Fruit fly (Drosophila melanogaster) whole organism, adult: ENCODE measurements around the gene rt.

Experiments used
- CG12768 ChIP-seq: fragments of 200-800 bp; sonication (Bioruptor generic); optimal IDR thresholded peaks from 2 replicates; lab custom pipeline; 2017; ENCODE audit warnings: missing biosample characterization, missing genetic modification characterization, mild to moderate bottlenecking, moderate library complexity, missing genetic modification reagents
- CG1620 ChIP-seq: fragments of 200-800 bp; sonication (Bioruptor generic); optimal IDR thresholded peaks from 2 replicates; lab custom pipeline; 2016; ENCODE audit warnings: missing biosample characterization, missing genetic modification characterization
- CG33017 ChIP-seq: fragments of 200-800 bp; sonication (Bioruptor generic); optimal IDR thresholded peaks from 2 replicates; lab custom pipeline; 2018; ENCODE audit warnings: missing biosample characterization, mild to moderate bottlenecking, missing genetic modification characterization, moderate library complexity
- CG5204 ChIP-seq: fragments of 200-800 bp; sonication (Bioruptor generic); optimal IDR thresholded peaks from 2 replicates; lab custom pipeline; 2016; ENCODE audit warnings: missing biosample characterization, missing genetic modification characterization
- CG7045 ChIP-seq: fragments of 200-800 bp; sonication (Bioruptor generic); optimal IDR thresholded peaks from 2 replicates; lab custom pipeline; 2017; ENCODE audit warnings: missing biosample characterization, mild to moderate bottlenecking, missing genetic modification characterization
- CG7101 ChIP-seq: fragments of 200-800 bp; sonication (Bioruptor generic); optimal IDR thresholded peaks from 2 replicates; lab custom pipeline; 2018; ENCODE audit warnings: missing biosample characterization, mild to moderate bottlenecking, missing genetic modification characterization, moderate library complexity
- Crg-1 ChIP-seq: fragments of 200-800 bp; sonication (Bioruptor generic); optimal IDR thresholded peaks from 2 replicates; lab custom pipeline; 2016; ENCODE audit warnings: missing biosample characterization, missing genetic modification characterization
- Hr96 ChIP-seq: fragments of 200-800 bp; sonication (Bioruptor generic); optimal IDR thresholded peaks from 2 replicates; lab custom pipeline; 2016; ENCODE audit warnings: missing biosample characterization, missing genetic modification characterization
- Mnt ChIP-seq: fragments of 200-800 bp; sonication (Bioruptor generic); optimal IDR thresholded peaks from 2 replicates; lab custom pipeline; 2016; ENCODE audit warnings: missing biosample characterization, mild to moderate bottlenecking, missing genetic modification characterization
- bab1 ChIP-seq: fragments of 200-800 bp; sonication (Bioruptor generic); optimal IDR thresholded peaks from 3 replicates; lab custom pipeline; 2019; ENCODE audit warnings: missing biosample characterization, mild to moderate bottlenecking, missing genetic modification characterization, moderate library complexity
- cic ChIP-seq: fragments of 200-800 bp; sonication (Bioruptor generic); optimal IDR thresholded peaks from 2 replicates; lab custom pipeline; 2017; ENCODE audit warnings: missing biosample characterization, mild to moderate bottlenecking, missing genetic modification characterization, moderate library complexity
- cnc ChIP-seq, 2 experiments: fragments of >200 bp; optimal IDR thresholded peaks; 2 replicates each; lab custom pipeline; 2017
- kay ChIP-seq: fragments of 200-800 bp; sonication (Bioruptor generic); peaks from one replicate; lab custom pipeline; 2016; ENCODE audit warnings: missing biosample characterization, missing genetic modification characterization, borderline replicate concordance
- pad ChIP-seq: fragments of 200-800 bp; sonication (Bioruptor generic); optimal IDR thresholded peaks from 3 replicates; lab custom pipeline; 2017; ENCODE audit warnings: missing biosample characterization, missing genetic modification characterization, mild to moderate bottlenecking, moderate library complexity, missing genetic modification reagents

- no peak for TF ChIP-seq CG5204
- no peak for TF ChIP-seq CG7045
- TF ChIP-seq Mnt (GFP tag; lab: Kevin White, UChicago), result peak; percentile 6
- no peak for TF ChIP-seq kay (GFP tag; lab: Kevin White, UChicago)
- TF ChIP-seq Crg-1, result no peak
- TF ChIP-seq cic (GFP tag; lab: Kevin White, UChicago), result no peak
- TF ChIP-seq pad (GFP tag; lab: Kevin White, UChicago), result no peak
- TF ChIP-seq CG12768, result no peak
- no peak for TF ChIP-seq cnc (optimal IDR thresholded peaks at IDR 0.05; lab: Kevin White, UChicago)
- TF ChIP-seq CG7101 (tag; lab: Kevin White, UChicago), result no peak
- no peak for TF ChIP-seq Hr96
- no peak for TF ChIP-seq bab1 (GFP tag; lab: Kevin White, UChicago)
- no peak for TF ChIP-seq CG33017 (tag; lab: Kevin White, UChicago)
- TF ChIP-seq CG1620 (GFP tag; lab: Kevin White, UChicago), result no peak
Measured at dm6 chr3L:11601133-11601532, 13.6 kb upstream of the rt start.
